Worm (Caenorhabditis elegans) whole organism, young adult: Measurements from ENCODE around the gene F02D10.6.

Experiments
- ama-1 ChIP-seq, 3 experiments: fragments of 150-350 bp in 1 of 3; sonication (generic microtip) in 2 of 3; optimal IDR thresholded peaks; 2 replicates each; lab custom pipeline; 2014 to 2018; ENCODE audit warnings: missing biosample characterization in 2 of 3, missing genetic modification characterization in 2 of 3, missing genetic modification reagents in 2 of 3
- cebp-1 ChIP-seq, 2 experiments: fragments of 200-800 bp in 1 of 2; sonication (Bioruptor generic) in 1 of 2; sonication (generic microtip) in 1 of 2; IDR thresholded peaks in 1 of 2; optimal IDR thresholded peaks in 1 of 2; 2 replicates each; pipeline versions ENCODE4 v1.3.6 to Lab custom; 2017 to 2022; ENCODE audit warnings: missing compliant biosample characterization in 2 of 2, missing genetic modification characterization in 2 of 2, mild to moderate bottlenecking in 1 of 2, missing genetic modification reagents in 1 of 2, moderate library complexity in 1 of 2
- rec-8 ChIP-seq, 2 experiments: sonication (generic microtip); optimal IDR thresholded peaks; 2 replicates each; lab custom pipeline; 2016; ENCODE audit warnings: mild to moderate bottlenecking in 2 of 2, missing genetic modification characterization in 2 of 2, missing genetic modification reagents in 2 of 2, missing genotype in 2 of 2, missing biosample characterization in 1 of 2, missing compliant biosample characterization in 1 of 2, moderate library complexity in 1 of 2

ce11 chrX:13443283-13443682, 8.2 kb downstream of the F02D10.6 start:
- TF ChIP-seq cebp-1 (GFP tag; IDR thresholded peaks at IDR 0.05; lab: Robert Waterston, UW): no peak
- peak; percentile 1 for TF ChIP-seq cebp-1 (tag; optimal IDR thresholded peaks at IDR 0.05; lab: Kevin White, UChicago)
- TF ChIP-seq rec-8 (tag; optimal IDR thresholded peaks at IDR 0.05; lab: Kevin White, UChicago): no peak
- no peak for TF ChIP-seq ama-1 (optimal IDR thresholded peaks at IDR 0.05; lab: Kevin White, UChicago)
- TF ChIP-seq ama-1 (GFP tag; optimal IDR thresholded peaks at IDR 0.05; lab: Kevin White, UChicago): no peak
